Fruit fly (Drosophila melanogaster) whole organism, embryonic: ENCODE measurements around the gene CG32073.
A peak's percentile ranks its signal among the peaks of the same experiment; 100 is the strongest.

Experiments
- B-H2 ChIP-seq: fragments of 200-800 bp; sonication (Bioruptor generic); optimal IDR thresholded peaks from 2 replicates; lab custom pipeline; 2018; ENCODE audit warnings: missing biosample characterization, mild to moderate bottlenecking, missing genetic modification characterization
- BtbVII ChIP-seq: fragments of 200-800 bp; sonication (Bioruptor generic); optimal IDR thresholded peaks from 3 replicates; lab custom pipeline; 2017; ENCODE audit warnings: missing biosample characterization, mild to moderate bottlenecking, missing genetic modification characterization
- CG12104 ChIP-seq: fragments of 200-800 bp; sonication (Bioruptor generic); optimal IDR thresholded peaks from 3 replicates; lab custom pipeline; 2016; ENCODE audit warnings: missing biosample characterization, missing genetic modification characterization
- CG12219 ChIP-seq: fragments of 200-800 bp; sonication (Bioruptor generic); optimal IDR thresholded peaks from 3 replicates; lab custom pipeline; 2018; ENCODE audit warnings: missing biosample characterization, mild to moderate bottlenecking, missing genetic modification characterization
- CG14710 ChIP-seq: fragments of 200-800 bp; sonication (Bioruptor generic); optimal IDR thresholded peaks from 3 replicates; lab custom pipeline; 2019; ENCODE audit warnings: missing biosample characterization, mild to moderate bottlenecking, missing genetic modification characterization, moderate library complexity
- CG14965 ChIP-seq: fragments of 200-800 bp; sonication (Bioruptor generic); optimal IDR thresholded peaks from 2 replicates; lab custom pipeline; 2016; ENCODE audit warnings: missing biosample characterization, missing genetic modification characterization, borderline replicate concordance
- CG1602 ChIP-seq: fragments of 200-800 bp; sonication (Bioruptor generic); optimal IDR thresholded peaks from 3 replicates; lab custom pipeline; 2016; ENCODE audit warnings: missing biosample characterization, missing genetic modification characterization
- CG17612 ChIP-seq: fragments of 200-800 bp; sonication (Bioruptor generic); IDR thresholded peaks from 2 replicates; pipeline ENCODE4 v1.3.6; 2022; ENCODE audit warnings: missing biosample characterization, missing genetic modification characterization
- CG18764 ChIP-seq: fragments of 200-800 bp; sonication (Bioruptor generic); optimal IDR thresholded peaks from 3 replicates; lab custom pipeline; 2016; ENCODE audit warnings: missing biosample characterization, missing genetic modification characterization
- CG2889 ChIP-seq: fragments of 200-800 bp; sonication (Bioruptor generic); IDR thresholded peaks from 3 replicates; pipeline ENCODE4 v1.3.6; 2022; ENCODE audit warnings: missing biosample characterization, missing genetic modification characterization
- CG3838 ChIP-seq: fragments of 200-800 bp; sonication (Bioruptor generic); optimal IDR thresholded peaks from 3 replicates; lab custom pipeline; 2016; ENCODE audit warnings: missing biosample characterization, missing genetic modification characterization
- CG4424 ChIP-seq: fragments of 200-800 bp; sonication (Bioruptor generic); optimal IDR thresholded peaks from 3 replicates; lab custom pipeline; 2016; ENCODE audit warnings: missing biosample characterization, missing genetic modification characterization
- CG7745 ChIP-seq: fragments of 200-800 bp; sonication (Bioruptor generic); optimal IDR thresholded peaks from 2 replicates; lab custom pipeline; 2018; ENCODE audit warnings: missing biosample characterization, mild to moderate bottlenecking, missing genetic modification characterization, moderate library complexity
- CG7786 ChIP-seq: fragments of 200-800 bp; sonication (Bioruptor generic); optimal IDR thresholded peaks from 2 replicates; lab custom pipeline; 2016; ENCODE audit warnings: missing biosample characterization, missing genetic modification characterization
- CG9437 ChIP-seq: fragments of 200-800 bp; sonication (Bioruptor generic); optimal IDR thresholded peaks from 2 replicates; lab custom pipeline; 2018; ENCODE audit warnings: missing biosample characterization, mild to moderate bottlenecking, missing genetic modification characterization
- Dip2 ChIP-seq: fragments of 200-800 bp; sonication (Bioruptor generic); IDR thresholded peaks from 2 replicates; pipeline ENCODE4 v1.3.6; 2022; ENCODE audit warnings: missing biosample characterization, missing genetic modification characterization
- Drgx ChIP-seq: fragments of 200-800 bp; sonication (Bioruptor generic); IDR thresholded peaks from 2 replicates; pipeline ENCODE4 v1.3.6; 2022; ENCODE audit warnings: missing biosample characterization, missing genetic modification characterization
- E2f1 ChIP-seq: fragments of 200-800 bp; sonication (Bioruptor generic); IDR thresholded peaks from 2 replicates; pipeline ENCODE4 v1.3.6; 2022; ENCODE audit warnings: missing biosample characterization, missing genetic modification characterization
- HmgD ChIP-seq: fragments of 200-800 bp; sonication (Bioruptor generic); optimal IDR thresholded peaks from 3 replicates; lab custom pipeline; 2016; ENCODE audit warnings: missing biosample characterization, missing genetic modification characterization
- HmgZ ChIP-seq: fragments of 200-800 bp; sonication (Bioruptor generic); optimal IDR thresholded peaks from 2 replicates; lab custom pipeline; 2018; ENCODE audit warnings: missing biosample characterization, mild to moderate bottlenecking, missing genetic modification characterization
- Mad ChIP-seq: fragments of 200-800 bp; sonication (Bioruptor generic); optimal IDR thresholded peaks from 2 replicates; lab custom pipeline; 2016; ENCODE audit warnings: missing biosample characterization, missing genetic modification characterization
- Meics ChIP-seq: fragments of 200-800 bp; sonication (Bioruptor generic); optimal IDR thresholded peaks from 2 replicates; lab custom pipeline; 2017; ENCODE audit warnings: missing biosample characterization, mild to moderate bottlenecking, missing genetic modification characterization
- Nf-YA ChIP-seq: fragments of 200-800 bp; sonication (Bioruptor generic); IDR thresholded peaks from 2 replicates; pipeline ENCODE4 v1.3.6; 2022; ENCODE audit warnings: missing biosample characterization, missing genetic modification characterization
- Rfx ChIP-seq: fragments of 200-800 bp; sonication (Bioruptor generic); IDR thresholded peaks from 2 replicates; pipeline ENCODE4 v1.3.6; 2022; ENCODE audit warnings: missing biosample characterization, missing genetic modification characterization
- Sox100B ChIP-seq: fragments of 200-800 bp; sonication (Bioruptor generic); optimal IDR thresholded peaks from 3 replicates; lab custom pipeline; 2018; ENCODE audit warnings: missing biosample characterization, mild to moderate bottlenecking, missing genetic modification characterization
- Ssrp ChIP-seq: fragments of 200-800 bp; sonication (Bioruptor generic); optimal IDR thresholded peaks from 2 replicates; lab custom pipeline; 2018; ENCODE audit warnings: missing biosample characterization, mild to moderate bottlenecking, missing genetic modification characterization, moderate library complexity
- Stat92E ChIP-seq, 3 experiments: fragments of >200 bp in 2 of 3; fragments of 200-800 bp in 1 of 3; sonication (Bioruptor generic) in 1 of 3; optimal IDR thresholded peaks; 2 replicates each; lab custom pipeline; 2017 to 2019; ENCODE audit warnings: missing biosample characterization in 3 of 3, missing genetic modification characterization in 3 of 3, mild to moderate bottlenecking in 1 of 3, moderate library complexity in 1 of 3
- az2 ChIP-seq: fragments of 200-800 bp; sonication (Bioruptor generic); optimal IDR thresholded peaks from 3 replicates; lab custom pipeline; 2016; ENCODE audit warnings: missing biosample characterization, missing genetic modification characterization
- bbx ChIP-seq: fragments of 200-800 bp; sonication (Bioruptor generic); IDR thresholded peaks from 2 replicates; pipeline ENCODE4 v1.3.6; 2022; ENCODE audit warnings: missing biosample characterization, missing genetic modification characterization; ENCODE audit not compliant: partially characterized antibody
- br ChIP-seq: fragments of >200 bp; optimal IDR thresholded peaks from 2 replicates; lab custom pipeline; 2017
- btn ChIP-seq: fragments of 200-800 bp; sonication (Bioruptor generic); optimal IDR thresholded peaks from 2 replicates; lab custom pipeline; 2016; ENCODE audit warnings: missing biosample characterization, missing genetic modification characterization
- cad ChIP-seq: fragments of >200 bp; optimal IDR thresholded peaks from 2 replicates; lab custom pipeline; 2017; ENCODE audit warnings: missing biosample characterization, missing genetic modification characterization
- cas ChIP-seq: fragments of 200-800 bp; sonication (Bioruptor generic); IDR thresholded peaks from 2 replicates; pipeline ENCODE4 v1.3.6; 2022; ENCODE audit warnings: missing biosample characterization, missing genetic modification characterization
- corto ChIP-seq: fragments of 200-800 bp; sonication (Bioruptor generic); optimal IDR thresholded peaks from 2 replicates; lab custom pipeline; 2016; ENCODE audit warnings: missing biosample characterization, mild to moderate bottlenecking, missing genetic modification characterization, moderate library complexity
- crc ChIP-seq: fragments of 200-800 bp; sonication (Bioruptor generic); optimal IDR thresholded peaks from 2 replicates; lab custom pipeline; 2016; ENCODE audit warnings: missing biosample characterization, missing genetic modification characterization
- dimm ChIP-seq: fragments of 200-800 bp; sonication (Bioruptor generic); IDR thresholded peaks from 2 replicates; pipeline ENCODE4 v1.3.6; 2022; ENCODE audit warnings: missing biosample characterization, missing genetic modification characterization
- eve ChIP-seq, 2 experiments: fragments of >200 bp; optimal IDR thresholded peaks; 2 replicates each; lab custom pipeline; 2017; ENCODE audit warnings: missing biosample characterization in 2 of 2, missing genetic modification characterization in 2 of 2
- exex ChIP-seq: fragments of 200-800 bp; sonication (Bioruptor generic); optimal IDR thresholded peaks from 4 replicates; lab custom pipeline; 2018; ENCODE audit warnings: missing biosample characterization, mild to moderate bottlenecking, missing genetic modification characterization, moderate library complexity
- fd96Cb ChIP-seq: fragments of 200-800 bp; sonication (Bioruptor generic); optimal IDR thresholded peaks from 2 replicates; lab custom pipeline; 2018; ENCODE audit warnings: missing biosample characterization, mild to moderate bottlenecking, missing genetic modification characterization, moderate library complexity
- grau ChIP-seq: fragments of 200-800 bp; optimal IDR thresholded peaks from 3 replicates; lab custom pipeline; 2019; ENCODE audit warnings: missing biosample characterization, mild to moderate bottlenecking, missing genetic modification characterization, moderate library complexity
- grn ChIP-seq: fragments of 200-800 bp; sonication (Bioruptor generic); optimal IDR thresholded peaks from 3 replicates; lab custom pipeline; 2017; ENCODE audit warnings: missing biosample characterization, missing genetic modification characterization
- gt ChIP-seq: fragments of 200-800 bp; sonication (Bioruptor generic); IDR thresholded peaks from 2 replicates; pipeline ENCODE4 v1.3.6; 2022; ENCODE audit warnings: missing biosample characterization, missing genetic modification characterization
- inv ChIP-seq: fragments of 200-800 bp; sonication (Bioruptor generic); IDR thresholded peaks from 2 replicates; pipeline ENCODE4 v1.3.6; 2022; ENCODE audit warnings: missing biosample characterization, missing genetic modification characterization; ENCODE audit not compliant: partially characterized antibody
- lbe ChIP-seq: fragments of 200-800 bp; sonication (Bioruptor generic); optimal IDR thresholded peaks from 2 replicates; lab custom pipeline; 2016; ENCODE audit warnings: missing biosample characterization, mild to moderate bottlenecking, missing genetic modification characterization
- lov ChIP-seq, 2 experiments: fragments of 200-800 bp in 1 of 2; fragments of >200 bp in 1 of 2; sonication (Bioruptor generic) in 1 of 2; IDR thresholded peaks in 1 of 2; optimal IDR thresholded peaks in 1 of 2; 2 replicates in 1 of 2; 3 replicates in 1 of 2; pipeline versions ENCODE4 v1.3.6 to Lab custom; 2017 to 2022; ENCODE audit warnings: missing biosample characterization in 1 of 2, missing genetic modification characterization in 1 of 2
- nau ChIP-seq: fragments of 200-800 bp; sonication (Bioruptor generic); optimal IDR thresholded peaks from 3 replicates; lab custom pipeline; 2017; ENCODE audit warnings: missing biosample characterization, mild to moderate bottlenecking, missing genetic modification characterization, missing genetic modification reagents
- nerfin-2 ChIP-seq: fragments of 200-800 bp; sonication (Bioruptor generic); IDR thresholded peaks from 2 replicates; pipeline ENCODE4 v1.3.6; 2022; ENCODE audit warnings: missing biosample characterization, missing genetic modification characterization; ENCODE audit not compliant: partially characterized antibody
- zen2 ChIP-seq: fragments of 200-800 bp; sonication (Bioruptor generic); IDR thresholded peaks from 3 replicates; pipeline ENCODE4 v1.3.6; 2022; ENCODE audit warnings: missing biosample characterization, missing genetic modification characterization; ENCODE audit not compliant: partially characterized antibody
- zfh1 ChIP-seq: fragments of 200-800 bp; sonication (Bioruptor generic); IDR thresholded peaks from 3 replicates; pipeline ENCODE4 v1.3.6; 2022; ENCODE audit warnings: missing biosample characterization, missing genetic modification characterization

Gene CG32073

DNA sequence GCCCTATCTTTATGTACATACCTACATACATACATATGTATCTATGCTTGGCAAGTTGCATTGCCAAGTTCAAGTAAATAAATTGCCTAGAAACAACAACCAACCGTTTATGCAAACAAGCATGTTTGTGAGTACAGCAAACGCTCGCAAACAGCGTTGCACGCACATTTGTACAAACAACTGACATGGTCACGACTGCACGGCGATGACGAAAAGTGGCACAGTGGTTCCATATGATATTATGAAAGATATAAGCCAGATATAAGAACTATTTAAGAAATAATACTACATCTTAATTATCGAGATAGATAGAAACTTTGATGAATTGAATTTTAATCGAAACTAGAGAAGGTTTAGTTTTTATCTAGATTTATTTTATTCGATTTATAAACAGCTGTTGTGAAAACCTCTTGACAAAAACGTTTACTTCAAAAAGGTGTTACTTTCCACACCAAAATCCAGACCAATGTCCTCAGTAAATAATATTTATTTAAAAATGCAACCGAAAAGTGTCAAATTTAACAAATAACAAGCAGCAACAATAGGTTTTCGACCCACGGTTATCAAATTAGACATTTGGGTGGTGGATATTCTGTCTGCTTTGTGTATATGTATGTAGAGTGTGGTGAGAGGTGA is 17.5 kb downstream of the CG32073 start (continued):
- no peak for TF ChIP-seq exex
- TF ChIP-seq crc (GFP tag; lab: Kevin White, UChicago), result peak; percentile 61
- no peak for TF ChIP-seq nerfin-2 (GFP tag; lab: Robert Waterston, UW)
- peak; percentile 79 for TF ChIP-seq Drgx (GFP tag; lab: Robert Waterston, UW)
- peak; percentile 94 for TF ChIP-seq CG4424 (GFP tag; lab: Kevin White, UChicago)
- TF ChIP-seq CG14965 (GFP tag; lab: Kevin White, UChicago), result peak; percentile 65
- peak; percentile 78 for TF ChIP-seq BtbVII
- TF ChIP-seq cad (GFP tag; lab: Kevin White, UChicago), result no peak
- no peak for TF ChIP-seq lov (optimal IDR thresholded peaks at IDR 0.05; lab: Kevin White, UChicago)
- TF ChIP-seq lov (GFP tag; IDR thresholded peaks at IDR 0.05; lab: Robert Waterston, UW), result peak; percentile 82
- peak; percentile 82 for TF ChIP-seq Nf-YA (GFP tag; lab: Robert Waterston, UW)
- peak in 1 of 3 experiments; percentile 87 for TF ChIP-seq Stat92E (GFP tag; optimal IDR thresholded peaks at IDR 0.05; lab: Kevin White, UChicago)
- TF ChIP-seq gt (GFP tag; lab: Robert Waterston, UW), result peak; percentile 21; the same call in 1 of the 2 replicates
- peak; percentile 1 to 98 for TF ChIP-seq eve (GFP tag; optimal IDR thresholded peaks at IDR 0.05; lab: Kevin White, UChicago)
- TF ChIP-seq Sox100B, result peak; percentile 97
- TF ChIP-seq corto (GFP tag; lab: Kevin White, UChicago), result peak; percentile 49
- TF ChIP-seq grau (tag; lab: Kevin White, UChicago), result peak; percentile 92
- TF ChIP-seq btn, result peak; percentile 70
- TF ChIP-seq br (lab: Kevin White, UChicago), result no peak
- TF ChIP-seq Rfx (GFP tag; lab: Robert Waterston, UW), result peak; percentile 58
- peak; percentile 89 for TF ChIP-seq fd96Cb (tag; lab: Kevin White, UChicago)
- no peak for TF ChIP-seq zen2 (GFP tag; lab: Robert Waterston, UW)
- 0 out of 3 replicates have a peak, but pooled peaks have one; percentile 37 for TF ChIP-seq CG2889
- peak; percentile 79 for TF ChIP-seq CG3838 (GFP tag; lab: Kevin White, UChicago)
- peak; percentile 77 for TF ChIP-seq Mad
- peak; percentile 81 for TF ChIP-seq Meics (GFP tag; lab: Kevin White, UChicago)
- TF ChIP-seq lbe (GFP tag; lab: Kevin White, UChicago), result peak; percentile 66
- TF ChIP-seq E2f1 (GFP tag; lab: Robert Waterston, UW), result peak; percentile 84
- TF ChIP-seq inv (GFP tag; lab: Robert Waterston, UW), result no peak; the same call in 1 of the 2 replicates
- no peak for TF ChIP-seq B-H2 (GFP tag; lab: Kevin White, UChicago)
- TF ChIP-seq CG17612 (GFP tag; lab: Robert Waterston, UW), result peak; percentile 31; the same call in 1 of the 2 replicates
- TF ChIP-seq nau (GFP tag; lab: Kevin White, UChicago), result peak; percentile 93
- TF ChIP-seq CG1602 (GFP tag; lab: Kevin White, UChicago), result peak; percentile 87
- TF ChIP-seq CG14710, result peak; percentile 91
- peak; percentile 69 for TF ChIP-seq CG7745 (tag; lab: Kevin White, UChicago)
- no peak for TF ChIP-seq bbx (GFP tag; lab: Robert Waterston, UW)
- peak; percentile 4; the same call in 1 of the 2 replicates for TF ChIP-seq dimm
- no peak; the same call in 1 of the 2 replicates for TF ChIP-seq Dip2
- TF ChIP-seq CG9437 (GFP tag; lab: Kevin White, UChicago), result peak; percentile 96
- no peak for TF ChIP-seq cas (GFP tag; lab: Robert Waterston, UW)
- peak; percentile 81 for TF ChIP-seq CG18764 (GFP tag; lab: Kevin White, UChicago)
- peak; percentile 74 for TF ChIP-seq grn (GFP tag; lab: Kevin White, UChicago)
- TF ChIP-seq HmgD (GFP tag; lab: Kevin White, UChicago), result no peak
- TF ChIP-seq zfh1 (GFP tag; lab: Robert Waterston, UW), result peak; percentile 88
- peak; percentile 94 for TF ChIP-seq Ssrp (tag; lab: Kevin White, UChicago)
- peak; percentile 95 for TF ChIP-seq az2
- peak; percentile 63 for TF ChIP-seq CG7786 (GFP tag; lab: Kevin White, UChicago)
- peak; percentile 85 for TF ChIP-seq CG12219 (GFP tag; lab: Kevin White, UChicago)
- peak; percentile 87 for TF ChIP-seq CG12104 (GFP tag; lab: Kevin White, UChicago)
- TF ChIP-seq HmgZ (tag; lab: Kevin White, UChicago), result peak; percentile 77
